Worm (Caenorhabditis elegans) whole organism, young adult: ENCODE results near the gene C41G6.12.

Experiments
- B0336.3 ChIP-seq: fragments of 200-800 bp; sonication (Bioruptor generic); IDR thresholded peaks from 2 replicates; pipeline ENCODE4 v1.3.6; 2022; ENCODE audit warnings: missing genetic modification characterization, missing compliant biosample characterization
- F57A8.1 ChIP-seq: fragments of 200-800 bp; sonication (Bioruptor generic); optimal IDR thresholded peaks from 2 replicates; lab custom pipeline; 2018; ENCODE audit warnings: mild to moderate bottlenecking, missing genetic modification characterization, moderate library complexity, missing compliant biosample characterization
- K11D2.4 ChIP-seq: fragments of 200-800 bp; sonication (Bioruptor generic); IDR thresholded peaks from 2 replicates; pipeline ENCODE4 v1.3.6; 2022; ENCODE audit warnings: missing genetic modification reagents, missing genetic modification characterization, missing compliant biosample characterization
- T07F8.4 ChIP-seq: sonication (generic microtip); optimal IDR thresholded peaks from 2 replicates; lab custom pipeline; 2016; ENCODE audit warnings: mild to moderate bottlenecking, missing genetic modification characterization, moderate library complexity, missing compliant biosample characterization
- T26A5.8 ChIP-seq: sonication (generic microtip); optimal IDR thresholded peaks from 2 replicates; lab custom pipeline; 2016; ENCODE audit warnings: missing genetic modification characterization, missing compliant biosample characterization
- Y53G8AR.9 ChIP-seq: fragments of 200-800 bp; sonication (Bioruptor generic); conservative IDR thresholded peaks from 2 replicates; pipeline ENCODE4 v1.3.6; 2022; ENCODE audit warnings: missing genetic modification reagents, missing genetic modification characterization, missing compliant biosample characterization
- Y56A3A.18 ChIP-seq: fragments of 200-800 bp; sonication (Bioruptor generic); IDR thresholded peaks from 2 replicates; pipeline ENCODE4 v1.3.6; 2022; ENCODE audit warnings: missing genetic modification reagents, missing genetic modification characterization, missing compliant biosample characterization
- Y67H2A.10 ChIP-seq: fragments of 200-800 bp; sonication (Bioruptor generic); conservative IDR thresholded peaks from 2 replicates; pipeline ENCODE4 v1.3.6; 2022; ENCODE audit warnings: missing genetic modification reagents, missing genetic modification characterization, missing compliant biosample characterization
- akir-1 ChIP-seq: fragments of 200-800 bp; sonication (Bioruptor generic); optimal IDR thresholded peaks from 2 replicates; lab custom pipeline; 2018; ENCODE audit warnings: mild to moderate bottlenecking, missing genetic modification characterization, moderate library complexity, missing compliant biosample characterization
- ama-1 ChIP-seq, 3 experiments: fragments of 150-350 bp in 1 of 3; sonication (generic microtip) in 2 of 3; optimal IDR thresholded peaks; 2 replicates each; lab custom pipeline; 2014 to 2018; ENCODE audit warnings: missing biosample characterization in 2 of 3, missing genetic modification characterization in 2 of 3, missing genetic modification reagents in 2 of 3
- attf-3 ChIP-seq: fragments of 200-800 bp; sonication (Bioruptor generic); conservative IDR thresholded peaks from 2 replicates; pipeline ENCODE4 v1.3.6; 2022; ENCODE audit warnings: missing genetic modification reagents, missing genetic modification characterization, missing compliant biosample characterization
- attf-5 ChIP-seq: fragments of 200-800 bp; sonication (Bioruptor generic); optimal IDR thresholded peaks from 2 replicates; lab custom pipeline; 2018; ENCODE audit warnings: mild to moderate bottlenecking, missing genetic modification characterization, missing compliant biosample characterization
- attf-6 ChIP-seq: fragments of 200-800 bp; sonication (Bioruptor generic); IDR thresholded peaks from 2 replicates; pipeline ENCODE4 v1.3.6; 2022; ENCODE audit warnings: missing genetic modification reagents, missing genetic modification characterization, missing compliant biosample characterization
- cebp-1 ChIP-seq, 2 experiments: fragments of 200-800 bp in 1 of 2; sonication (Bioruptor generic) in 1 of 2; sonication (generic microtip) in 1 of 2; IDR thresholded peaks in 1 of 2; optimal IDR thresholded peaks in 1 of 2; 2 replicates each; pipeline versions ENCODE4 v1.3.6 to Lab custom; 2017 to 2022; ENCODE audit warnings: missing compliant biosample characterization in 2 of 2, missing genetic modification characterization in 2 of 2, mild to moderate bottlenecking in 1 of 2, missing genetic modification reagents in 1 of 2, moderate library complexity in 1 of 2
- ceh-100 ChIP-seq: fragments of 200-800 bp; sonication (Bioruptor generic); IDR thresholded peaks from 2 replicates; pipeline ENCODE4 v1.3.6; 2022; ENCODE audit warnings: missing genetic modification reagents, missing genetic modification characterization, missing compliant biosample characterization
- ceh-91 ChIP-seq: fragments of 200-800 bp; sonication (Bioruptor generic); IDR thresholded peaks from 2 replicates; pipeline ENCODE4 v1.3.6; 2022; ENCODE audit warnings: missing genetic modification reagents, missing genetic modification characterization, missing compliant biosample characterization
- dpl-1 ChIP-seq: fragments of 150-350 bp; optimal IDR thresholded peaks from 2 replicates; lab custom pipeline; 2014; ENCODE audit warnings: missing biosample characterization, missing genetic modification reagents, missing genetic modification characterization
- efl-1 ChIP-seq: fragments of 150-350 bp; optimal IDR thresholded peaks from 2 replicates; lab custom pipeline; 2014; ENCODE audit warnings: missing biosample characterization, missing genetic modification reagents, missing genetic modification characterization
- egl-44 ChIP-seq: fragments of 200-800 bp; sonication (Bioruptor generic); IDR thresholded peaks from 2 replicates; pipeline ENCODE4 v1.3.6; 2022; ENCODE audit warnings: missing genetic modification reagents, missing genetic modification characterization, missing compliant biosample characterization
- egrh-3 ChIP-seq: fragments of 200-800 bp; sonication (Bioruptor generic); IDR thresholded peaks from 2 replicates; pipeline ENCODE4 v1.3.6; 2022; ENCODE audit warnings: missing genetic modification reagents, missing genetic modification characterization, missing compliant biosample characterization
- ets-4 ChIP-seq: fragments of 200-800 bp; sonication (Bioruptor generic); optimal IDR thresholded peaks from 2 replicates; lab custom pipeline; 2018; ENCODE audit warnings: mild to moderate bottlenecking, missing genetic modification characterization, missing compliant biosample characterization
- hmg-20 ChIP-seq: fragments of 200-800 bp; sonication (Bioruptor generic); IDR thresholded peaks from 2 replicates; pipeline ENCODE4 v1.3.6; 2022; ENCODE audit warnings: missing genetic modification reagents, missing genetic modification characterization, missing compliant biosample characterization
- lag-1 ChIP-seq: fragments of 200-800 bp; sonication (Bioruptor generic); IDR thresholded peaks from 2 replicates; pipeline ENCODE4 v1.3.6; 2022; ENCODE audit warnings: missing genetic modification reagents, missing genetic modification characterization, missing compliant biosample characterization
- let-526 ChIP-seq: fragments of 200-800 bp; sonication (Bioruptor generic); IDR thresholded peaks from 2 replicates; pipeline ENCODE4 v1.3.6; 2022; ENCODE audit warnings: missing genetic modification reagents, missing genetic modification characterization, missing compliant biosample characterization
- lin-26 ChIP-seq: fragments of 200-800 bp; sonication (Bioruptor generic); IDR thresholded peaks from 2 replicates; pipeline ENCODE4 v1.3.6; 2022; ENCODE audit warnings: missing genetic modification reagents, missing genetic modification characterization, missing compliant biosample characterization
- lir-1 ChIP-seq: fragments of 200-800 bp; sonication (Bioruptor generic); conservative IDR thresholded peaks from 2 replicates; pipeline ENCODE4 v1.3.6; 2022; ENCODE audit warnings: missing genetic modification reagents, missing genetic modification characterization, missing compliant biosample characterization
- madf-10 ChIP-seq: sonication (generic microtip); optimal IDR thresholded peaks from 2 replicates; lab custom pipeline; 2016; ENCODE audit warnings: mild to moderate bottlenecking, missing genetic modification characterization, missing compliant biosample characterization
- mel-28 ChIP-seq: sonication (generic microtip); optimal IDR thresholded peaks from 2 replicates; lab custom pipeline; 2016; ENCODE audit warnings: borderline replicate concordance, mild to moderate bottlenecking, missing genetic modification characterization, missing compliant biosample characterization
- nfya-2 ChIP-seq: fragments of 200-800 bp; sonication (Bioruptor generic); IDR thresholded peaks from 2 replicates; pipeline ENCODE4 v1.3.6; 2022; ENCODE audit warnings: missing genetic modification reagents, missing genetic modification characterization, missing compliant biosample characterization
- rec-8 ChIP-seq, 2 experiments: sonication (generic microtip); optimal IDR thresholded peaks; 2 replicates each; lab custom pipeline; 2016; ENCODE audit warnings: mild to moderate bottlenecking in 2 of 2, missing genetic modification characterization in 2 of 2, missing genetic modification reagents in 2 of 2, missing genotype in 2 of 2, missing biosample characterization in 1 of 2, missing compliant biosample characterization in 1 of 2, moderate library complexity in 1 of 2
- repo-1 ChIP-seq: sonication (generic microtip); optimal IDR thresholded peaks from 2 replicates; lab custom pipeline; 2017; ENCODE audit warnings: mild to moderate bottlenecking, missing genetic modification characterization, missing compliant biosample characterization
- sea-2 ChIP-seq: fragments of 200-800 bp; sonication (Bioruptor generic); IDR thresholded peaks from 2 replicates; pipeline ENCODE4 v1.3.6; 2022; ENCODE audit warnings: missing genetic modification characterization, missing compliant biosample characterization
- snpc-1.1 ChIP-seq: sonication (generic microtip); optimal IDR thresholded peaks from 2 replicates; lab custom pipeline; 2017; ENCODE audit warnings: missing genetic modification characterization, mild to moderate bottlenecking, missing compliant biosample characterization, antibody characterized with exemption, moderate library complexity, missing genotype, missing genetic modification reagents; ENCODE audit not compliant: insufficient read depth
- snpc-1.3 ChIP-seq: sonication (generic microtip); optimal IDR thresholded peaks from 2 replicates; lab custom pipeline; 2017; ENCODE audit warnings: missing genetic modification characterization, mild to moderate bottlenecking, missing compliant biosample characterization, antibody characterized with exemption, moderate library complexity, missing genotype, missing genetic modification reagents; ENCODE audit not compliant: insufficient read depth
- snpc-3.4 ChIP-seq: sonication (generic microtip); optimal IDR thresholded peaks from 2 replicates; lab custom pipeline; 2017; ENCODE audit warnings: missing genetic modification characterization, mild to moderate bottlenecking, missing compliant biosample characterization, antibody characterized with exemption, moderate library complexity, missing genotype, missing genetic modification reagents
- sptf-2 ChIP-seq: fragments of 200-800 bp; sonication (Bioruptor generic); optimal IDR thresholded peaks from 2 replicates; lab custom pipeline; 2018; ENCODE audit warnings: mild to moderate bottlenecking, missing genetic modification characterization, missing compliant biosample characterization
- unc-62 ChIP-seq: fragments of 150-350 bp; optimal IDR thresholded peaks from 2 replicates; lab custom pipeline; 2014; ENCODE audit warnings: missing biosample characterization, missing genetic modification reagents, missing genetic modification characterization
- xnd-1 ChIP-seq: sonication (generic microtip); optimal IDR thresholded peaks from 2 replicates; lab custom pipeline; 2016; ENCODE audit warnings: missing genotype, missing genetic modification reagents, missing genetic modification characterization, missing compliant biosample characterization
- ztf-28 ChIP-seq: fragments of 200-800 bp; sonication (Bioruptor generic); IDR thresholded peaks from 2 replicates; pipeline ENCODE4 v1.3.6; 2022; ENCODE audit warnings: missing genetic modification reagents, missing genetic modification characterization, missing compliant biosample characterization

C41G6.12 gene

ce11 chrV:15190903-15191302, 16.7 kb downstream of the C41G6.12 start, which contains the start of gene Y75B12B.11 (continued):
- TF ChIP-seq Y56A3A.18 (GFP tag; lab: Robert Waterston, UW), result peak; percentile 98
- 0 out of 2 replicates have a peak, but pooled peaks have one; percentile 60 for TF ChIP-seq sea-2 (GFP tag; lab: Robert Waterston, UW)
- peak; percentile 78 for TF ChIP-seq egrh-3
- TF ChIP-seq lin-26 (GFP tag; lab: Robert Waterston, UW), result peak; percentile 99
- TF ChIP-seq xnd-1 (tag; lab: Kevin White, UChicago), result peak; percentile 61
- peak; percentile 94 for TF ChIP-seq let-526 (GFP tag; lab: Robert Waterston, UW)
- peak; percentile 89 for TF ChIP-seq attf-5 (GFP tag; lab: Kevin White, UChicago)
- peak; percentile 98 for TF ChIP-seq T26A5.8 (tag; lab: Kevin White, UChicago)
- TF ChIP-seq lir-1 (GFP tag; lab: Robert Waterston, UW), result peak; percentile 75
- peak; percentile 78 for TF ChIP-seq ama-1 (optimal IDR thresholded peaks at IDR 0.05; lab: Kevin White, UChicago)
- TF ChIP-seq ama-1 (GFP tag; optimal IDR thresholded peaks at IDR 0.05; lab: Kevin White, UChicago), result peak; percentile 93 to 95
- no peak for TF ChIP-seq Y67H2A.10 (GFP tag; lab: Robert Waterston, UW)
- peak; percentile 90; the same call in 1 of the 2 replicates for TF ChIP-seq nfya-2
- peak; percentile 60; the same call in 1 of the 2 replicates for TF ChIP-seq K11D2.4 (GFP tag; lab: Robert Waterston, UW)
- TF ChIP-seq egl-44 (GFP tag; lab: Robert Waterston, UW), result peak; percentile 96
- TF ChIP-seq hmg-20 (GFP tag; lab: Robert Waterston, UW), result peak; percentile 93
- peak; percentile 91 for TF ChIP-seq T07F8.4 (tag; lab: Kevin White, UChicago)
- TF ChIP-seq snpc-1.3 (tag; lab: Kevin White, UChicago), result peak; percentile 90
- no peak for TF ChIP-seq unc-62
- peak; percentile 87 for TF ChIP-seq madf-10
- peak; percentile 85 for TF ChIP-seq ceh-100 (GFP tag; lab: Robert Waterston, UW)
- TF ChIP-seq repo-1 (tag; lab: Kevin White, UChicago), result peak; percentile 96
- peak; percentile 67; the same call in 1 of the 2 replicates for TF ChIP-seq cebp-1 (GFP tag; IDR thresholded peaks at IDR 0.05; lab: Robert Waterston, UW)
- peak; percentile 88 for TF ChIP-seq cebp-1 (tag; optimal IDR thresholded peaks at IDR 0.05; lab: Kevin White, UChicago)
- TF ChIP-seq attf-3, result peak; percentile 77
- TF ChIP-seq akir-1 (GFP tag; lab: Kevin White, UChicago), result peak; percentile 40
- TF ChIP-seq Y53G8AR.9 (GFP tag; lab: Robert Waterston, UW), result peak; percentile 95
- TF ChIP-seq snpc-1.1 (tag; lab: Kevin White, UChicago), result peak; percentile 81
- peak; percentile 93 for TF ChIP-seq attf-6 (GFP tag; lab: Robert Waterston, UW)
- peak; percentile 49 for TF ChIP-seq dpl-1 (GFP tag; lab: Kevin White, UChicago)
- peak; percentile 94 to 96 for TF ChIP-seq rec-8 (tag; optimal IDR thresholded peaks at IDR 0.05; lab: Kevin White, UChicago)
- TF ChIP-seq F57A8.1 (GFP tag; lab: Kevin White, UChicago), result peak; percentile 86
- peak; percentile 70 for TF ChIP-seq ceh-91 (GFP tag; lab: Robert Waterston, UW)
- peak; percentile 87 for TF ChIP-seq ets-4 (GFP tag; lab: Kevin White, UChicago)
- peak; percentile 94 for TF ChIP-seq ztf-28
- peak; percentile 85 for TF ChIP-seq snpc-3.4 (tag; lab: Kevin White, UChicago)
- TF ChIP-seq lag-1 (GFP tag; lab: Robert Waterston, UW), result 0 out of 2 replicates have a peak, but pooled peaks have one; percentile 52
- TF ChIP-seq mel-28 (tag; lab: Kevin White, UChicago), result peak; percentile 83
- peak; percentile 98 for TF ChIP-seq B0336.3
- peak; percentile 62 for TF ChIP-seq efl-1 (GFP tag; lab: Kevin White, UChicago)
- peak; percentile 86 for TF ChIP-seq sptf-2
